Worm (Caenorhabditis elegans) whole organism, L1 larva: Measurements from ENCODE around the gene Y53C12A.10.

ENCODE experiments used
- ceh-90 ChIP-seq: sonication (generic microtip); optimal IDR thresholded peaks from 2 replicates; lab custom pipeline; 2016; ENCODE audit warnings: missing genetic modification characterization, missing compliant biosample characterization
- mep-1 ChIP-seq: fragments of 150-350 bp; optimal IDR thresholded peaks from 2 replicates; lab custom pipeline; 2014; ENCODE audit warnings: missing biosample characterization, missing genetic modification characterization
- nhr-237 ChIP-seq: fragments of 150-350 bp; optimal IDR thresholded peaks from 2 replicates; lab custom pipeline; 2014; ENCODE audit warnings: missing biosample characterization, missing genetic modification characterization
- skn-1 ChIP-seq: fragments of 150-350 bp; optimal IDR thresholded peaks from 2 replicates; lab custom pipeline; 2014; ENCODE audit warnings: missing biosample characterization, missing genetic modification characterization

DNA sequence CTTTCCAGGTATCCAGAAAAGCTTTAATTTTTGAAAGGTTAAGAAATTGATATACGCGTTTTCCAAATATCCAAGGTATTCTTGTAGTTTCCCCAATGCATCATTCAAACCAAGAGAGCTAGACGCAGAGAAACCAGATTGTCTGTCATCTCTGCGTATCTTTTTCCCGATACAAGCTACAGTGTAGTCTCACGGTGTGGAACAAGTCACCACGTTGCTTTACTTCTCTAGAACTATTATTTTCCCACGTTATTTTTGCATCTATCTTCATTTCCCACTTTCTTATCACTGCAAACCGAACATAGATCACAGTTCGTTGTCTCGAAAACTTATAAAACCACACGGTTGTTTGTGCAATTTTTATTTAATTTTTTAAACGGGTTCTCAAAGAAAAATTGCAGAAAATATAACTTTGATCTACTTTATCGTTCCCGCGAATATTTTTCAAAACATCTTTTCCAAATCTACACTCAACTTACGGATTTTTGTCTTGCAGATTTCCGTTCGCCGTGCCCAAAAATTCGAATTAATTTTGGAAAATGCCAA lies 48.4 kb downstream of the Y53C12A.10 start, which contains the start of gene gstk-1:
- TF ChIP-seq skn-1 (tag; lab: Kevin White, UChicago), result no peak
- TF ChIP-seq mep-1, result no peak
- no peak for TF ChIP-seq nhr-237 (tag; lab: Kevin White, UChicago)
- TF ChIP-seq ceh-90 (tag; lab: Kevin White, UChicago), result no peak
